Worm (Caenorhabditis elegans) whole organism, L1 larva: ENCODE data around the gene T26H10.2.

Experiments
- C16A3.4 ChIP-seq: fragments of 150-350 bp; optimal IDR thresholded peaks from 2 replicates; lab custom pipeline; 2014; ENCODE audit warnings: missing biosample characterization, missing genetic modification characterization
- F16B12.6 ChIP-seq: fragments of 150-350 bp; optimal IDR thresholded peaks from 2 replicates; lab custom pipeline; 2014; ENCODE audit warnings: missing biosample characterization, missing genetic modification characterization
- aha-1 ChIP-seq: fragments of 150-350 bp; optimal IDR thresholded peaks from 2 replicates; lab custom pipeline; 2014; ENCODE audit warnings: missing biosample characterization, missing genetic modification characterization
- aly-2 ChIP-seq: fragments of 150-350 bp; optimal IDR thresholded peaks from 2 replicates; lab custom pipeline; 2014; ENCODE audit warnings: missing biosample characterization, missing genetic modification characterization
- ama-1 ChIP-seq: fragments of 150-350 bp; optimal IDR thresholded peaks from 2 replicates; lab custom pipeline; 2014
- ceh-63 ChIP-seq: fragments of 200-800 bp; sonication (Bioruptor generic); optimal IDR thresholded peaks from 2 replicates; lab custom pipeline; 2018; ENCODE audit warnings: mild to moderate bottlenecking, missing genetic modification characterization, missing compliant biosample characterization
- efl-3 ChIP-seq: fragments of 200-800 bp; sonication (Bioruptor generic); optimal IDR thresholded peaks from 2 replicates; lab custom pipeline; 2018; ENCODE audit warnings: mild to moderate bottlenecking, missing genetic modification characterization, missing compliant biosample characterization
- elt-2 ChIP-seq: sonication (generic microtip); optimal IDR thresholded peaks from 2 replicates; lab custom pipeline; 2016; ENCODE audit warnings: missing genetic modification characterization, mild to moderate bottlenecking, inconsistent platforms, missing compliant biosample characterization, missing genetic modification reagents
- elt-3 ChIP-seq, 6 experiments: fragments of 150-350 bp in 1 of 6; sonication (generic microtip); optimal IDR thresholded peaks; 2 replicates each; lab custom pipeline; 2017 to 2018; ENCODE audit warnings: missing biosample characterization in 6 of 6, missing genetic modification characterization in 6 of 6, inconsistent platforms in 1 of 6
- fkh-10 ChIP-seq: sonication (generic microtip); optimal IDR thresholded peaks from 2 replicates; lab custom pipeline; 2017; ENCODE audit warnings: missing biosample characterization, missing genetic modification reagents, missing genetic modification characterization
- hpl-2 ChIP-seq: fragments of 150-350 bp; optimal IDR thresholded peaks from 2 replicates; lab custom pipeline; 2014; ENCODE audit warnings: missing biosample characterization, missing genetic modification reagents, missing genetic modification characterization
- jun-1 ChIP-seq: fragments of 150-350 bp; optimal IDR thresholded peaks from 2 replicates; lab custom pipeline; 2014; ENCODE audit warnings: missing biosample characterization, missing genetic modification reagents, missing genetic modification characterization
- lin-13 ChIP-seq: fragments of 150-350 bp; optimal IDR thresholded peaks from 2 replicates; lab custom pipeline; 2014; ENCODE audit warnings: missing biosample characterization, missing genetic modification reagents, missing genetic modification characterization
- lin-15B ChIP-seq: fragments of 150-350 bp; sonication (generic microtip); optimal IDR thresholded peaks from 3 replicates; lab custom pipeline; 2014; ENCODE audit warnings: missing biosample characterization, missing genetic modification characterization
- lin-35 ChIP-seq, 2 experiments: fragments of 150-350 bp; optimal IDR thresholded peaks; 2 replicates each; lab custom pipeline; 2014; ENCODE audit warnings: missing biosample characterization in 2 of 2, missing genetic modification characterization in 2 of 2, missing genetic modification reagents in 2 of 2
- lin-39 ChIP-seq: fragments of 150-350 bp; optimal IDR thresholded peaks from 2 replicates; lab custom pipeline; 2014; ENCODE audit warnings: missing biosample characterization, missing genetic modification reagents, missing genetic modification characterization
- lir-3 ChIP-seq: sonication (generic microtip); optimal IDR thresholded peaks from 2 replicates; lab custom pipeline; 2016; ENCODE audit warnings: mild to moderate bottlenecking, missing genetic modification characterization, moderate library complexity, missing compliant biosample characterization; ENCODE audit not compliant: poor library complexity
- mab-9 ChIP-seq: fragments of 200-800 bp; sonication (Bioruptor generic); IDR thresholded peaks from 2 replicates; pipeline ENCODE4 v1.3.6; 2022; ENCODE audit warnings: missing genetic modification reagents, missing genetic modification characterization, missing compliant biosample characterization
- mdl-1 ChIP-seq, 2 experiments: fragments of 150-350 bp; optimal IDR thresholded peaks; 2 replicates each; lab custom pipeline; 2014 to 2017; ENCODE audit warnings: missing biosample characterization in 2 of 2, missing genetic modification characterization in 2 of 2, inconsistent platforms in 1 of 2
- mef-2 ChIP-seq: fragments of 150-350 bp; optimal IDR thresholded peaks from 2 replicates; lab custom pipeline; 2014; ENCODE audit warnings: missing biosample characterization, missing genetic modification characterization
- nhr-12 ChIP-seq: sonication (generic microtip); optimal IDR thresholded peaks from 2 replicates; lab custom pipeline; 2017; ENCODE audit warnings: missing biosample characterization, missing genetic modification characterization
- nhr-19 ChIP-seq: fragments of 200-800 bp; sonication (Bioruptor generic); conservative IDR thresholded peaks from 2 replicates; pipeline ENCODE4 v1.3.6; 2022; ENCODE audit warnings: missing genetic modification characterization, missing compliant biosample characterization
- nhr-20 ChIP-seq: sonication (generic microtip); optimal IDR thresholded peaks from 2 replicates; lab custom pipeline; 2016; ENCODE audit warnings: mild to moderate bottlenecking, missing genetic modification characterization, missing compliant biosample characterization
- nhr-28 ChIP-seq: fragments of 150-350 bp; optimal IDR thresholded peaks from 2 replicates; lab custom pipeline; 2014; ENCODE audit warnings: missing biosample characterization, missing genetic modification characterization
- nhr-47 ChIP-seq: sonication (generic microtip); optimal IDR thresholded peaks from 2 replicates; lab custom pipeline; 2016; ENCODE audit warnings: mild to moderate bottlenecking, missing genetic modification characterization, moderate library complexity, missing compliant biosample characterization
- nhr-71 ChIP-seq: sonication (generic microtip); optimal IDR thresholded peaks from 2 replicates; lab custom pipeline; 2016; ENCODE audit warnings: mild to moderate bottlenecking, missing genetic modification characterization, moderate library complexity, missing compliant biosample characterization
- nhr-77 ChIP-seq: fragments of 150-350 bp; optimal IDR thresholded peaks from 2 replicates; lab custom pipeline; 2014; ENCODE audit warnings: missing biosample characterization, missing genetic modification characterization
- nhr-85 ChIP-seq: sonication (generic microtip); peaks from one replicate; lab custom pipeline; 2016; ENCODE audit warnings: missing genetic modification characterization, inconsistent platforms, missing compliant biosample characterization
- nhr-90 ChIP-seq: sonication (generic microtip); optimal IDR thresholded peaks from 2 replicates; lab custom pipeline; 2016; ENCODE audit warnings: mild to moderate bottlenecking, missing genetic modification characterization, missing compliant biosample characterization; ENCODE audit not compliant: poor library complexity
- pag-3 ChIP-seq: sonication (generic microtip); optimal IDR thresholded peaks from 2 replicates; lab custom pipeline; 2017; ENCODE audit warnings: missing genetic modification characterization, mild to moderate bottlenecking, missing compliant biosample characterization, antibody characterized with exemption, borderline replicate concordance; ENCODE audit not compliant: insufficient read depth
- pqm-1 ChIP-seq: sonication (generic microtip); optimal IDR thresholded peaks from 3 replicates; lab custom pipeline; 2017; ENCODE audit warnings: missing biosample characterization, missing genetic modification characterization
- snpc-4 ChIP-seq: fragments of 150-350 bp; optimal IDR thresholded peaks from 2 replicates; lab custom pipeline; 2014; ENCODE audit warnings: missing biosample characterization, missing genetic modification characterization
- swsn-7 ChIP-seq: sonication (generic microtip); optimal IDR thresholded peaks from 2 replicates; lab custom pipeline; 2016; ENCODE audit warnings: missing genetic modification characterization, missing compliant biosample characterization
- tbx-2 ChIP-seq: sonication (generic microtip); optimal IDR thresholded peaks from 2 replicates; lab custom pipeline; 2016; ENCODE audit warnings: missing genetic modification characterization, missing compliant biosample characterization
- unc-30 ChIP-seq: sonication (generic microtip); optimal IDR thresholded peaks from 2 replicates; lab custom pipeline; 2017; ENCODE audit warnings: missing biosample characterization, missing genetic modification characterization
- unc-62 ChIP-seq: fragments of 150-350 bp; optimal IDR thresholded peaks from 2 replicates; lab custom pipeline; 2014; ENCODE audit warnings: missing biosample characterization, missing genetic modification reagents, missing genetic modification characterization
- xbp-1 ChIP-seq: sonication (generic microtip); optimal IDR thresholded peaks from 2 replicates; lab custom pipeline; 2016; ENCODE audit warnings: missing genetic modification characterization, missing compliant biosample characterization
- zag-1 ChIP-seq: fragments of 150-350 bp; optimal IDR thresholded peaks from 2 replicates; lab custom pipeline; 2014; ENCODE audit warnings: missing biosample characterization, missing genetic modification characterization
- zip-4 ChIP-seq: fragments of 200-800 bp; sonication (Bioruptor generic); optimal IDR thresholded peaks from 2 replicates; lab custom pipeline; 2018; ENCODE audit warnings: mild to moderate bottlenecking, missing genetic modification characterization, moderate library complexity, missing compliant biosample characterization

Gene T26H10.2

DNA sequence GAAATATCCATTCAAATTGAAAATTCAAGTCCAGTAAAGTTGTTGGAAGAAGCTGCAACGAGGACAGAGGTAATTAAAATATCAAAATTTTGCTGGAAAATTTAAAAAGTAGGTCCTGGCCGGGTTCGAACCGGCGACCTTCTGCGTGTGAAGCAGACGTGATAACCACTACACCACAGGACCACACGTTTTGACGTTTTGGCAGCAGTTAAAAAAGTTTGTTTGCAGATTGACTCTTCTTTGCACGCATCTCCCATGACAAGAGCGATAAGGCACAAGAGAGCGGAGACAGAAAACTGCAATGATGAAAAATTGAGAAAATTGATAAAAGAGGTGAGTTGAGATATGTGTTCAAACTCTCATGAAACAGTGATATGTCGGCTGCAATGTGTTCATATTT, 12.3 kb downstream of the T26H10.2 start (continued):
- TF ChIP-seq elt-3 (tag; optimal IDR thresholded peaks at IDR 0.05; lab: Kevin White, UChicago) (peak in 2 of 6 experiments; percentile 19 to 23), nhr-12 (tag; lab: Kevin White, UChicago) (no peak), zip-4 (GFP tag; lab: Kevin White, UChicago) (no peak), hpl-2 (no peak), nhr-90 (tag; lab: Kevin White, UChicago) (peak; percentile 61), unc-62 (GFP tag; lab: Kevin White, UChicago) (no peak), nhr-19 (peak; percentile 73), xbp-1 (peak; percentile 6), pag-3 (no peak), C16A3.4 (tag; lab: Kevin White, UChicago) (peak; percentile 19), nhr-20 (peak; percentile 72), ama-1 (lab: Kevin White, UChicago) (no peak)

DNA sequence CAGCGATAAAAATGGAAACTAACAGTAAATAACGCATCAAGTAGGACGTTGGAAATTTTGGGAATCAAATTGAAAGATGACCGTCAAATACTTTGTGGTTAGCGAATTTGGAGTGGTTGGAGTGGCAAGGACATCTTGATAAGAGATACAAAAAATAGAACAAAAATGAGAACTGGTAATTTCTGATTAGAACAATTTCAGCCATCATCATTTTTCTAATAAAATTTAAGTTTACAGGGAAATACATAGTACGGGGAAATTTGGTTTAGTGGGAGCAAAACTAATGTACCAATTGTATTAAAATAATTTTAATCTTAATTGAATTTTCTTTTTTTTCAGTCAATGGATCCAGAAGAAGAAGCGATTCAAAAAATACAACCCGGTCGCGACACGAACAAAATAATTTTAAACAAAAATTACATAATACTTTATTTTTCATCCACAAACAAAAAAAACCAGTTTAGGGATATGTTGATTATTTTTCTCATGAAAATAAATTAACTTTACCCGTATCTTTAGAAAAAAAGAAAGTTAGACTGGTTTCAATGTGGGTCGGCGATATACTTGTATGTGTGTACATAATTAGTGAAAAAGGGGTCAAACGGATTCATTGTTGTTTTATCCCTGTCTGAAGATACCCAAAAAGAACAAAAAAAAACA, 13.4 kb downstream of the T26H10.2 start, which contains the start of the genes K03B8.8 and grl-3:
Gene K03B8.8 (minus strand): TSS at position 101 of the 660 bp plus-strand sequence.
Gene grl-3 (plus strand): TSS at position 610 of the 660 bp plus-strand sequence.
- TF ChIP-seq aly-2 (tag; lab: Kevin White, UChicago), result no peak
- TF ChIP-seq nhr-71 (tag; lab: Kevin White, UChicago), result no peak
- TF ChIP-seq fkh-10 (GFP tag; lab: Kevin White, UChicago), result no peak
- TF ChIP-seq snpc-4 (tag; lab: Kevin White, UChicago), result no peak
- TF ChIP-seq lin-39, result no peak
- no peak for TF ChIP-seq jun-1 (tag; lab: Kevin White, UChicago)
- TF ChIP-seq hpl-2, result no peak
- TF ChIP-seq nhr-28 (tag; lab: Kevin White, UChicago), result no peak
- no peak for TF ChIP-seq tbx-2
- no peak for TF ChIP-seq aha-1 (tag; lab: Kevin White, UChicago)
- TF ChIP-seq elt-2 (tag; lab: Kevin White, UChicago), result no peak
- no peak for TF ChIP-seq zip-4 (GFP tag; lab: Kevin White, UChicago)
- no peak for TF ChIP-seq mab-9 (GFP tag; lab: Robert Waterston, UW)

DNA sequence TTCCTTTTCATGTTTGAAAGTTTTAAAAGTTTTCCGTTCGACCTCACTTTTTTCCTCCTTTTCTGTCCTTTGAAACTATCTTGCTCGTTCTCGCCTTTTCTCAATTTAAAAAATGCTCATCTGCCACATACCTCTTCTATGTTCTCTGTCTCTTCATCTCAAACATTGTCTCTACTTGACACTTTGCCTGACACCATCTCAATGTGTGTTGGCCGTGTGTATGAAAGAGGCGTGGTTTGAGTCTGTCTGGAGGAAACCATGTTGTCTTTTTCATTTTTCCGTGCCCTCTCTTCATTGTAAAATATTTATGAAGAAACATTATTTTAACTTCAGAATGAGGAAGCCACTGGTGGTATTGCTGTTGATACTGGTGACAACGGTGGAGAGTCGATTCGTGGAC, 17.2 kb downstream of the T26H10.2 start, which contains the start of gene K03B8.6:
Gene K03B8.6 (plus strand): TSS at position 334 of the 400 bp plus-strand sequence.
- TF ChIP-seq swsn-7 (tag; lab: Kevin White, UChicago) (no peak), aha-1 (tag; lab: Kevin White, UChicago) (no peak), lin-13 (GFP tag; lab: Kevin White, UChicago) (no peak), lir-3 (tag; lab: Kevin White, UChicago) (no peak), snpc-4 (tag; lab: Kevin White, UChicago) (no peak), lin-15B (tag; lab: Kevin White, UChicago) (no peak)
- TF ChIP-seq, all 84 proteins: peak for 0

DNA sequence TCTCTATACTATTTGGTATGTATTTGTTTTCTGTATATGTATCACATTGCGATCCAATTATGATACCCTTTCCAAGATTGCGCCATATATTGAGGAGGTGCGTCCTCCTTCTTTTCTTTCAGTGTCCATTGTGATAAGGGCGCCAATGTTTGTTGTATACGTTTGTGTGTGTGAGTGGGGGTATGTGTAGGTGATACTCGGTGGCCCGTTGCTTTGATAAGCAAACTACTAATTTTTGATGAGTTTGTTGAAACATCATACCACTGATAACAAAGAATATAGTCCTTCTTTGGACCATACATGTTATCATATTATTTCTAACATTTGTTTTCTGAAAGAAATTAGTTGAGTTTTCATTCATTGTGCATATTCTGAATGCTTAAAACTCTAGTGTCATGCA, 20.8 kb downstream of the T26H10.2 start:
- TF ChIP-seq mdl-1 (tag; optimal IDR thresholded peaks at IDR 0.05; lab: Kevin White, UChicago), result no peak
- no peak for TF ChIP-seq nhr-47 (tag; lab: Kevin White, UChicago)
- no peak for TF ChIP-seq unc-30 (tag; lab: Kevin White, UChicago)
- TF ChIP-seq zag-1 (tag; lab: Kevin White, UChicago), result no peak
- peak in 1 of 2 experiments; percentile 20 for TF ChIP-seq lin-35 (GFP tag; optimal IDR thresholded peaks at IDR 0.05; lab: Kevin White, UChicago)
- no peak for TF ChIP-seq efl-3 (GFP tag; lab: Kevin White, UChicago)
- TF ChIP-seq lir-3 (tag; lab: Kevin White, UChicago), result no peak
- no peak for TF ChIP-seq ceh-63 (GFP tag; lab: Kevin White, UChicago)
- TF ChIP-seq lin-39, result no peak
- TF ChIP-seq nhr-77, result no peak
- no peak for TF ChIP-seq F16B12.6 (tag; lab: Kevin White, UChicago)
- no peak for TF ChIP-seq mef-2 (tag; lab: Kevin White, UChicago)
- no peak for TF ChIP-seq nhr-85
- TF ChIP-seq elt-2 (tag; lab: Kevin White, UChicago), result peak; percentile 90
- peak; percentile 52 for TF ChIP-seq pqm-1
